Fruit fly (Drosophila melanogaster) whole organism, embryonic: ENCODE measurements around the gene mRpS26.

ENCODE experiments used
- Ada2b ChIP-seq: fragments of 200-800 bp; sonication (Bioruptor generic); IDR thresholded peaks from 2 replicates; pipeline ENCODE4 v1.3.6; 2022; ENCODE audit warnings: missing biosample characterization, missing genetic modification characterization
- Adf1 ChIP-seq: fragments of 200-800 bp; sonication (Bioruptor generic); IDR thresholded peaks from 2 replicates; pipeline ENCODE4 v1.3.6; 2022; ENCODE audit warnings: missing biosample characterization, missing genetic modification characterization
- Aef1 ChIP-seq: fragments of 200-800 bp; sonication (Bioruptor generic); IDR thresholded peaks from 3 replicates; pipeline ENCODE4 v1.3.6; 2022; ENCODE audit warnings: missing biosample characterization, missing genetic modification characterization
- Asciz ChIP-seq: fragments of 200-800 bp; sonication (Bioruptor generic); optimal IDR thresholded peaks from 2 replicates; lab custom pipeline; 2017; ENCODE audit warnings: missing biosample characterization, mild to moderate bottlenecking, missing genetic modification characterization, missing genetic modification reagents
- Blimp-1 ChIP-seq: fragments of 200-800 bp; sonication (Bioruptor generic); optimal IDR thresholded peaks from 3 replicates; lab custom pipeline; 2018; ENCODE audit warnings: missing biosample characterization, missing genetic modification characterization, mild to moderate bottlenecking, moderate library complexity, missing genetic modification reagents
- CG11504 ChIP-seq: fragments of 200-800 bp; sonication (Bioruptor generic); optimal IDR thresholded peaks from 3 replicates; lab custom pipeline; 2019; ENCODE audit warnings: missing biosample characterization, mild to moderate bottlenecking, missing genetic modification characterization, moderate library complexity
- CG11696 ChIP-seq: fragments of 200-800 bp; sonication (Bioruptor generic); IDR thresholded peaks from 2 replicates; pipeline ENCODE4 v1.3.6; 2022; ENCODE audit warnings: missing biosample characterization, missing genetic modification characterization
- CG12769 ChIP-seq: fragments of 200-800 bp; sonication (Bioruptor generic); optimal IDR thresholded peaks from 2 replicates; lab custom pipeline; 2019; ENCODE audit warnings: missing biosample characterization, mild to moderate bottlenecking, missing genetic modification characterization, moderate library complexity
- CG14710 ChIP-seq: fragments of 200-800 bp; sonication (Bioruptor generic); optimal IDR thresholded peaks from 3 replicates; lab custom pipeline; 2019; ENCODE audit warnings: missing biosample characterization, mild to moderate bottlenecking, missing genetic modification characterization, moderate library complexity
- CG1602 ChIP-seq: fragments of 200-800 bp; sonication (Bioruptor generic); optimal IDR thresholded peaks from 3 replicates; lab custom pipeline; 2016; ENCODE audit warnings: missing biosample characterization, missing genetic modification characterization
- CG1603 ChIP-seq: fragments of 200-800 bp; sonication (Bioruptor generic); optimal IDR thresholded peaks from 2 replicates; lab custom pipeline; 2019; ENCODE audit warnings: missing biosample characterization, mild to moderate bottlenecking, missing genetic modification characterization, moderate library complexity
- CG16815 ChIP-seq: fragments of 200-800 bp; sonication (Bioruptor generic); optimal IDR thresholded peaks from 3 replicates; lab custom pipeline; 2017; ENCODE audit warnings: missing biosample characterization, mild to moderate bottlenecking, missing genetic modification characterization
- CG17328 ChIP-seq: fragments of 200-800 bp; sonication (Bioruptor generic); IDR thresholded peaks from 2 replicates; pipeline ENCODE4 v1.3.6; 2022; ENCODE audit warnings: missing biosample characterization, missing genetic modification characterization
- CG17359 ChIP-seq: fragments of 200-800 bp; sonication (Bioruptor generic); optimal IDR thresholded peaks from 3 replicates; lab custom pipeline; 2018; ENCODE audit warnings: missing biosample characterization, mild to moderate bottlenecking, missing genetic modification characterization, moderate library complexity
- CG17385 ChIP-seq: fragments of 200-800 bp; sonication (Bioruptor generic); optimal IDR thresholded peaks from 3 replicates; lab custom pipeline; 2018; ENCODE audit warnings: missing biosample characterization, mild to moderate bottlenecking, missing genetic modification characterization
- CG2712 ChIP-seq: fragments of 200-800 bp; optimal IDR thresholded peaks from 3 replicates; lab custom pipeline; 2019; ENCODE audit warnings: missing biosample characterization, mild to moderate bottlenecking, missing genetic modification characterization, moderate library complexity
- CG30020 ChIP-seq: fragments of 200-800 bp; optimal IDR thresholded peaks from 2 replicates; lab custom pipeline; 2019; ENCODE audit warnings: missing biosample characterization, mild to moderate bottlenecking, missing genetic modification characterization, moderate library complexity
- CG3281 ChIP-seq: fragments of 200-800 bp; sonication (Bioruptor generic); optimal IDR thresholded peaks from 3 replicates; lab custom pipeline; 2017; ENCODE audit warnings: missing biosample characterization, mild to moderate bottlenecking, missing genetic modification characterization
- CG34224 ChIP-seq: fragments of 200-800 bp; sonication (Bioruptor generic); IDR thresholded peaks from 3 replicates; pipeline ENCODE4 v1.3.6; 2022; ENCODE audit warnings: missing biosample characterization, missing genetic modification characterization; ENCODE audit not compliant: partially characterized antibody
- CG3726 ChIP-seq: fragments of 200-800 bp; sonication (Bioruptor generic); IDR thresholded peaks from 3 replicates; pipeline ENCODE4, ENCODE4 v1.3.6; 2022; ENCODE audit warnings: missing biosample characterization, missing genetic modification characterization
- CG6689 ChIP-seq: fragments of 200-800 bp; sonication (Bioruptor generic); IDR thresholded peaks from 2 replicates; pipeline ENCODE4 v1.3.6; 2022; ENCODE audit warnings: missing biosample characterization, missing genetic modification characterization
- CG9215 ChIP-seq: fragments of 200-800 bp; sonication (Bioruptor generic); IDR thresholded peaks from 2 replicates; pipeline ENCODE4 v1.3.6; 2022; ENCODE audit warnings: missing biosample characterization, missing genetic modification characterization
- Hand ChIP-seq: fragments of 200-800 bp; sonication (Bioruptor generic); optimal IDR thresholded peaks from 2 replicates; lab custom pipeline; 2017; ENCODE audit warnings: mild to moderate bottlenecking, missing biosample characterization, missing genetic modification reagents, missing genetic modification characterization
- Med ChIP-seq: fragments of 200-800 bp; sonication (Bioruptor generic); peaks from one replicate; lab custom pipeline; 2016; ENCODE audit warnings: missing biosample characterization, missing genetic modification characterization, mild to moderate bottlenecking, inconsistent platforms, moderate library complexity
- Mrtf ChIP-seq: fragments of 200-800 bp; sonication (Bioruptor generic); IDR thresholded peaks from 3 replicates; pipeline ENCODE4 v1.3.6; 2022; ENCODE audit warnings: missing biosample characterization, missing genetic modification characterization
- Pdp1 ChIP-seq, 2 experiments: fragments of 200-800 bp; sonication (Bioruptor generic); optimal IDR thresholded peaks; 3 replicates each; lab custom pipeline; 2016; ENCODE audit warnings: missing biosample characterization in 2 of 2, missing genetic modification characterization in 2 of 2, mild to moderate bottlenecking in 1 of 2, moderate library complexity in 1 of 2
- Sox102F ChIP-seq: fragments of 200-800 bp; sonication (Bioruptor generic); optimal IDR thresholded peaks from 2 replicates; lab custom pipeline; 2018; ENCODE audit warnings: missing biosample characterization, mild to moderate bottlenecking, missing genetic modification characterization, moderate library complexity
- Xrp1 ChIP-seq: fragments of 200-800 bp; sonication (Bioruptor generic); IDR thresholded peaks from 2 replicates; pipeline ENCODE4 v1.3.6; 2022; ENCODE audit warnings: missing biosample characterization, missing genetic modification characterization
- bbx ChIP-seq: fragments of 200-800 bp; sonication (Bioruptor generic); IDR thresholded peaks from 2 replicates; pipeline ENCODE4 v1.3.6; 2022; ENCODE audit warnings: missing biosample characterization, missing genetic modification characterization; ENCODE audit not compliant: partially characterized antibody
- bsh ChIP-seq, 2 experiments: fragments of 200-800 bp; sonication (Bioruptor generic); optimal IDR thresholded peaks; 2 replicates each; lab custom pipeline; 2017 to 2018; ENCODE audit warnings: mild to moderate bottlenecking in 2 of 2, missing biosample characterization in 2 of 2, missing genetic modification characterization in 2 of 2, moderate library complexity in 1 of 2
- dimm ChIP-seq: fragments of 200-800 bp; sonication (Bioruptor generic); IDR thresholded peaks from 2 replicates; pipeline ENCODE4 v1.3.6; 2022; ENCODE audit warnings: missing biosample characterization, missing genetic modification characterization
- dmrt99B ChIP-seq: fragments of 200-800 bp; sonication (Bioruptor generic); optimal IDR thresholded peaks from 2 replicates; lab custom pipeline; 2018; ENCODE audit warnings: missing biosample characterization, mild to moderate bottlenecking, missing genetic modification characterization, moderate library complexity
- eve ChIP-seq, 2 experiments: fragments of >200 bp; optimal IDR thresholded peaks; 2 replicates each; lab custom pipeline; 2017; ENCODE audit warnings: missing biosample characterization in 2 of 2, missing genetic modification characterization in 2 of 2
- ewg ChIP-seq: fragments of 200-800 bp; sonication (Bioruptor generic); optimal IDR thresholded peaks from 3 replicates; lab custom pipeline; 2017; ENCODE audit warnings: mild to moderate bottlenecking, missing biosample characterization, missing genetic modification reagents, missing genetic modification characterization
- fd64A ChIP-seq: fragments of 200-800 bp; sonication (Bioruptor generic); optimal IDR thresholded peaks from 3 replicates; lab custom pipeline; 2018; ENCODE audit warnings: missing biosample characterization, mild to moderate bottlenecking, missing genetic modification characterization
- gcm2 ChIP-seq: fragments of 200-800 bp; sonication (Bioruptor generic); optimal IDR thresholded peaks from 2 replicates; lab custom pipeline; 2016; ENCODE audit warnings: missing biosample characterization, missing genetic modification characterization
- oc ChIP-seq: fragments of 200-800 bp; sonication (Bioruptor generic); optimal IDR thresholded peaks from 2 replicates; lab custom pipeline; 2018; ENCODE audit warnings: missing biosample characterization, mild to moderate bottlenecking, missing genetic modification characterization, moderate library complexity
- odd ChIP-seq: fragments of 200-800 bp; sonication (Bioruptor generic); optimal IDR thresholded peaks from 2 replicates; lab custom pipeline; 2017; ENCODE audit warnings: missing biosample characterization, mild to moderate bottlenecking, missing genetic modification characterization
- org-1 ChIP-seq: fragments of 200-800 bp; sonication (Bioruptor generic); optimal IDR thresholded peaks from 2 replicates; lab custom pipeline; 2017; ENCODE audit warnings: missing biosample characterization, missing genetic modification characterization
- p53 ChIP-seq: fragments of 200-800 bp; sonication (Bioruptor generic); optimal IDR thresholded peaks from 2 replicates; lab custom pipeline; 2016; ENCODE audit warnings: missing biosample characterization, missing genetic modification characterization
- pan ChIP-seq, 4 experiments: fragments of >200 bp in 3 of 4; fragments of 200-800 bp in 1 of 4; sonication (Bioruptor generic) in 1 of 4; optimal IDR thresholded peaks in 3 of 4; IDR thresholded peaks in 1 of 4; 2 replicates each; pipeline versions ENCODE4 v1.3.6 to Lab custom; 2017 to 2022; ENCODE audit warnings: missing biosample characterization in 2 of 4, missing genetic modification characterization in 2 of 4, mixed read lengths in 1 of 4
- prd ChIP-seq, 3 experiments: fragments of >200 bp in 2 of 3; fragments of 200-800 bp in 1 of 3; sonication (Bioruptor generic) in 1 of 3; optimal IDR thresholded peaks in 2 of 3; IDR thresholded peaks in 1 of 3; 2 replicates in 2 of 3; 3 replicates in 1 of 3; pipeline versions ENCODE4 v1.3.6 to Lab custom; 2017 to 2022; ENCODE audit warnings: missing biosample characterization in 1 of 3, missing genetic modification characterization in 1 of 3
- run ChIP-seq: fragments of 200-800 bp; sonication (Bioruptor generic); optimal IDR thresholded peaks from 3 replicates; lab custom pipeline; 2018; ENCODE audit warnings: missing biosample characterization, mild to moderate bottlenecking, missing genetic modification characterization
- tio ChIP-seq: fragments of 200-800 bp; sonication (Bioruptor generic); optimal IDR thresholded peaks from 2 replicates; lab custom pipeline; 2017; ENCODE audit warnings: missing biosample characterization, missing genetic modification characterization, inconsistent platforms
- wor ChIP-seq: fragments of 200-800 bp; sonication (Bioruptor generic); IDR thresholded peaks from 2 replicates; pipeline ENCODE4 v1.3.6; 2022; ENCODE audit warnings: missing biosample characterization, missing genetic modification characterization
- zen ChIP-seq: fragments of 200-800 bp; sonication (Bioruptor generic); optimal IDR thresholded peaks from 3 replicates; lab custom pipeline; 2018; ENCODE audit warnings: missing biosample characterization, mild to moderate bottlenecking, missing genetic modification characterization, moderate library complexity
- zen2 ChIP-seq: fragments of 200-800 bp; sonication (Bioruptor generic); IDR thresholded peaks from 3 replicates; pipeline ENCODE4 v1.3.6; 2022; ENCODE audit warnings: missing biosample characterization, missing genetic modification characterization; ENCODE audit not compliant: partially characterized antibody
- zfh1 ChIP-seq: fragments of 200-800 bp; sonication (Bioruptor generic); IDR thresholded peaks from 3 replicates; pipeline ENCODE4 v1.3.6; 2022; ENCODE audit warnings: missing biosample characterization, missing genetic modification characterization

mRpS26 gene

DNA sequence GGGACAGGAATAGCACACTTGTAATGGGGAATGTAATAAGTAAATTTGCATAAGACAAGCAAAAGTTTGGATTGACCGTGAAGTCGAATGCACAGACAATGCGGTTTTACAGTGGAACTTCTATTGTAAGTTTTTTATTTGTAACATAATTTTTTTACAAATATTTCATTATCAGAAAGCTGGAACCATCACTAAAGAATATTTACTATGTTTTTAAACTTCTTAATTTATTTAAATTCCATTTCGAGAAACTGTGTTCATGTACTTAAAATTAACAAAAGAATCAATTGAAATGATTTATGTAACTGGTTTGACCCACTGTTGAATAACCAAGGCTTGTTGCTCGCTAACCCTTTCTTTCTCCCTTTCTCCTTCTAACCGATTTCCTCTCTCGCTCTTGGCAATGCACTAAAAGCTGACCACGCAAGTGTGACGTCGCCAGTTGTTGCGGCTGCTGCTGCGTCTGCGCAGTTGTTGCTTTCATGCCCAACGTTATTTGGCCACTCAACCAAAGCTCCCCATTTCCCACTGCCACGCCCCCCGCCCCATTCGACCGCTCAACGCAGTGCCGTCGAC is 4.9 kb upstream of the mRpS26 start (continued):
- peak; percentile 44 for TF ChIP-seq Sox102F (GFP tag; lab: Kevin White, UChicago)
- no peak for TF ChIP-seq CG16815 (GFP tag; lab: Kevin White, UChicago)
- TF ChIP-seq CG11696: 0 out of 2 replicates have a peak, but pooled peaks have one; percentile 12
- TF ChIP-seq wor (GFP tag; lab: Robert Waterston, UW): no peak
- no peak for TF ChIP-seq zen2
- TF ChIP-seq Xrp1 (GFP tag; lab: Robert Waterston, UW): peak; percentile 30; the same call in 1 of the 2 replicates
- peak; percentile 6 for TF ChIP-seq run (tag; lab: Kevin White, UChicago)
- TF ChIP-seq Ada2b (GFP tag; lab: Robert Waterston, UW): no peak
- TF ChIP-seq prd (optimal IDR thresholded peaks at IDR 0.05; lab: Kevin White, UChicago): no peak
- TF ChIP-seq prd (GFP tag; IDR thresholded peaks at IDR 0.05; lab: Robert Waterston, UW): 0 out of 3 replicates have a peak, but pooled peaks have one; percentile 35
- no peak for TF ChIP-seq CG34224 (GFP tag; lab: Robert Waterston, UW)
- TF ChIP-seq ewg (GFP tag; lab: Kevin White, UChicago): peak; percentile 15
- no peak for TF ChIP-seq fd64A (GFP tag; lab: Kevin White, UChicago)
- TF ChIP-seq Adf1 (GFP tag; lab: Robert Waterston, UW): no peak
- no peak for TF ChIP-seq CG3726 (GFP tag; lab: Robert Waterston, UW)
- no peak for TF ChIP-seq Aef1 (GFP tag; lab: Robert Waterston, UW)
- TF ChIP-seq p53 (GFP tag; lab: Kevin White, UChicago): no peak
- no peak for TF ChIP-seq bbx
- peak; percentile 41 for TF ChIP-seq Med (GFP tag; lab: Kevin White, UChicago)
- TF ChIP-seq CG17385 (GFP tag; lab: Kevin White, UChicago): no peak
- TF ChIP-seq eve (GFP tag; optimal IDR thresholded peaks at IDR 0.05; lab: Kevin White, UChicago): peak in 1 of 2 experiments; percentile 70
- TF ChIP-seq Blimp-1 (GFP tag; lab: Kevin White, UChicago): peak; percentile 30
- peak in 1 of 2 experiments; percentile 49 for TF ChIP-seq bsh (GFP tag; optimal IDR thresholded peaks at IDR 0.05; lab: Kevin White, UChicago)
- peak; percentile 4 for TF ChIP-seq Asciz (GFP tag; lab: Kevin White, UChicago)
- TF ChIP-seq CG1602 (GFP tag; lab: Kevin White, UChicago): no peak
- no peak for TF ChIP-seq dimm
- TF ChIP-seq Hand (GFP tag; lab: Kevin White, UChicago): no peak
- TF ChIP-seq CG9215 (GFP tag; lab: Robert Waterston, UW): no peak
- TF ChIP-seq CG14710 (tag; lab: Kevin White, UChicago): no peak
- TF ChIP-seq org-1 (GFP tag; lab: Kevin White, UChicago): no peak
- TF ChIP-seq zfh1 (GFP tag; lab: Robert Waterston, UW): 0 out of 3 replicates have a peak, but pooled peaks have one; percentile 5
- peak; percentile 34 for TF ChIP-seq oc
- TF ChIP-seq Pdp1 (GFP tag; optimal IDR thresholded peaks at IDR 0.05; lab: Kevin White, UChicago): peak in 1 of 2 experiments; percentile 68
- peak; percentile 40 for TF ChIP-seq CG11504 (tag; lab: Kevin White, UChicago)
- peak; percentile 25 for TF ChIP-seq CG12769
- peak; percentile 9; the same call in 1 of the 2 replicates for TF ChIP-seq CG17328
- TF ChIP-seq CG30020 (tag; lab: Kevin White, UChicago): no peak
- no peak for TF ChIP-seq odd (GFP tag; lab: Kevin White, UChicago)
- no peak for TF ChIP-seq pan (optimal IDR thresholded peaks at IDR 0.05; lab: Kevin White, UChicago)
- no peak for TF ChIP-seq pan (GFP tag; optimal IDR thresholded peaks at IDR 0.05 in 1 of 2, IDR thresholded peaks at IDR 0.05 in 1 of 2)
- TF ChIP-seq tio (GFP tag; lab: Kevin White, UChicago): no peak
- TF ChIP-seq gcm2 (GFP tag; lab: Kevin White, UChicago): no peak
- TF ChIP-seq CG3281: no peak
- peak; percentile 30; the same call in 1 of the 2 replicates for TF ChIP-seq CG6689
- TF ChIP-seq CG1603: peak; percentile 0
- no peak for TF ChIP-seq zen (tag; lab: Kevin White, UChicago)
- TF ChIP-seq Mrtf (GFP tag; lab: Robert Waterston, UW): no peak
- peak; percentile 15 for TF ChIP-seq CG17359 (tag; lab: Kevin White, UChicago)
- TF ChIP-seq CG2712 (tag; lab: Kevin White, UChicago): peak; percentile 1
- peak; percentile 27 for TF ChIP-seq dmrt99B
